Worm (Caenorhabditis elegans) whole organism, young adult: ENCODE measurements around the gene msp-45.

Experiments
- fkh-3 ChIP-seq: sonication (generic microtip); optimal IDR thresholded peaks from 2 replicates; lab custom pipeline; 2016; ENCODE audit warnings: mild to moderate bottlenecking, missing genetic modification characterization, missing compliant biosample characterization
- snpc-3.4 ChIP-seq: sonication (generic microtip); optimal IDR thresholded peaks from 2 replicates; lab custom pipeline; 2017; ENCODE audit warnings: missing genetic modification characterization, mild to moderate bottlenecking, missing compliant biosample characterization, antibody characterized with exemption, moderate library complexity, missing genotype, missing genetic modification reagents

ce11 chrII:5170932-5171331, 14.0 kb upstream of the msp-45 start, which contains the start of gene srb-1:
- TF ChIP-seq fkh-3 (tag; lab: Kevin White, UChicago): no peak
- TF ChIP-seq snpc-3.4 (tag; lab: Kevin White, UChicago): no peak
